Fruit fly (Drosophila melanogaster): ENCODE measurements around the gene SCCRO.

The SCCRO gene

DNA sequence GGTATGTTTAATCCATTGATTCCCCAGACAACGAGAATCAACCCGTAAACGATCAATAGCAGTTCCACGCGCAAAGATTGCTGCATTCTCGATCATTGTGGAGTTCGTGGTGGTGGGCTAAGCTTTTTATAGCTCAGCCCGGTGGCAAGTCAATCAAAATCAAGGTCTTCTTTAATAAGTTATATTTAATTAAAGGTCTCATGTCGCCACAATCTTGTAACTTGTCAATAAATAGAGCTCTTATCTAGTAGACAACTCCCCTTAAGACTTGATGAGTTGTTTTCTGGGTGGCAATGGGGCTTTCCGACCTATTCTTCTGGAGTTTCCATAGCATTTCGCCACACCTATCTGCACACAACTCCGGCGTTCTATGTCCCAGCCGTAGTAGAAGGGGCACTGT is 35.1 kb upstream of the SCCRO start, which contains the start of gene CG42728:
Gene CG42728, minus strand, starts transcription at position 101 of the 400 bp plus-strand sequence.
- TF ChIP-seq CG17801 (GFP tag; optimal IDR thresholded peaks at IDR 0.05; ENCODE audit: partially characterized antibody): no peak

DNA sequence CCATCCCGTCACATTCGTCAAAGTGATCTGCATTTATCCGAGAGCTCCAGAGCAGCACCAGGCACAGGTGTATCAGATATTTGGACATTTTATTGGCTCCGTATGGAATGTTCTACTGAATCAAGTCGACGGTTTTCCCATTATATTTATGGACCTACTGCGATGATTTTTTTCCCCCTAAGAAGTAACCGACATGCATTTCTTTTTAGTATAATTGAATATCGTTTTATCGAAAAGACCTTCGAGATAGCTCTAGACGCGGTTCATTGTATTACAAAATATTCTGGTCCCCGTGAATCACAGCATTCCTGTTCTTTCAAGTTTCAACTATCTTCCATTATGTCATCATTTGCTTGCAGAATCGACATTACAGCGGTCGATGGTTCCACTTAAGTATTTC is 34.1 kb upstream of the SCCRO start, which contains the start of gene obst-H:
Gene obst-H, minus strand, starts transcription at position 101 of the 400 bp plus-strand sequence.
- no peak for TF ChIP-seq CG17801 (GFP tag; optimal IDR thresholded peaks at IDR 0.05; ENCODE audit: partially characterized antibody)

DNA sequence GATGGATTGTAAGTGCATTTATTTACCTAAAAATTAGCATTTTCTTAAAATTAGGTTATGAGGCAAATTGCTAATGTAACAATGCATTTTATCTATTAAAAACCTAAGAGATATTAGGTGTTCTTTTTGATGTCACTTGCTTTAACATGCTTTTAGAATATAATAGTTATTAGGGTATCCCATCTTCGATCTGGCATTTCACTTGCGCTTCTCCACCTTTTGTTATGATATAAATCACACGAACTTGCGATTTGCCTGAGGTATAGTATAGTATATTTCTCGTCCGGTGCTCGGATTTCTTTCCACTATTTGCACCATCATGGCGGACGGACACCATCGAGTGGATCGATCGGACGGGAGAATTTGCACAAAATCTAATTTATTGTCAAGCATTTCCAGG is 33.2 kb upstream of the SCCRO start:
- TF ChIP-seq CG17801 (GFP tag; optimal IDR thresholded peaks at IDR 0.05; ENCODE audit: partially characterized antibody): no peak

DNA sequence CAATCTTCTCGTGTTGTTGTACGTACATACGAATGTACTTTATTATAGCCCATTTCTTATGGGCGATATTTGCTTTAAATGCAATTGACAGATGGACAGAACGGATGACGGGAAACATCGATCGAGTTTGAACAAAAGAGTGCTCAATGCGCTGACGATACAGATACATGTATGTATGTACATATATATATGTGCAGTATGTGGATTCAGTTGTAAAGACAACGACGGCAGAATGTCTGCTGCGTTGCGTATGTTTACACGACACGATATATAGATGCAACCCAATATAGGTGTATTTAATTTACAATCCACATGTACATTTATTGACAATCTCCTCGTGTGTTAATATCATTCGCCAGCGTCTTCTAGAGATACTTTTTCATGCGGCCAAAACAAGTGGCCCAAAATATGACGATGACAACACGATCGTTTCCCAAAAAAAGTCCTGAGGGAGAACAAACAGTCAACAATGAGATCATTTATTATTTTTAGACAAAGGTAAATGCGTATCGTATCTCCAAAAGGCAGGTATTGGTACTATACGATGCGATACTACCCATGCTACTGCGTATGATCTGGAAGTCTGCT is 32.5 kb upstream of the SCCRO start:
- no peak for TF ChIP-seq CG17801 (GFP tag; optimal IDR thresholded peaks at IDR 0.05; ENCODE audit: partially characterized antibody)

- no peak for TF ChIP-seq CG17801 (GFP tag; optimal IDR thresholded peaks at IDR 0.05; ENCODE audit: partially characterized antibody)
These were observed 31.6 kb upstream of the SCCRO start, which contains the start of gene CG43248 for dm6 chr3L:15531423-15532325. Gene CG43248, minus strand, starts transcription at chr3L:15531473.

dm6 chr3L:15532368-15533030 is 30.7 kb upstream of the SCCRO start:
- TF ChIP-seq CG17801 (GFP tag; optimal IDR thresholded peaks at IDR 0.05; ENCODE audit: partially characterized antibody): no peak

- TF ChIP-seq CG17801 (GFP tag; optimal IDR thresholded peaks at IDR 0.05; ENCODE audit: partially characterized antibody): no peak
These were observed 29.7 kb upstream of the SCCRO start for dm6 chr3L:15533402-15534129.

- TF ChIP-seq CG17801 (GFP tag; optimal IDR thresholded peaks at IDR 0.05; ENCODE audit: partially characterized antibody): no peak
These were observed 28.7 kb upstream of the SCCRO start for dm6 chr3L:15534274-15535227.

DNA sequence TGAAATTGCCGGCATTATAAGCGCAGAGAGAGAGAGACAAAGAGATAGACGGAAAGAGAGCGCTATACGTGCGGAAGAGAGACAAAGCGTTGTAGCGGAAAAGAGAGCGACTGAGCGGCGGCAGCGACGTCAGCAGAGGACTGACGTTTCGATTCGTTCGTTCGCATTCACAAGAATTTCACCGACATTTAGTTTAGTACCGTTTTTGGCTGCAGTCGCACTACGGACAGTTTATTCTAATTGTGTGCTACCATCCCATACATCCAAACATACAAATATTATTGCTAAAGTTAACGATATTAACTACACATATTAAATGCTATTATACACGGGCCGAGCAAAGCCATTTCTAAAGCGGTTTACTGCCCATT is 28.0 kb upstream of the SCCRO start, which contains the start of gene CrebA:
Gene CrebA, plus strand, starts transcription at position 168 of the 371 bp plus-strand sequence.
- TF ChIP-seq CG17801 (GFP tag; optimal IDR thresholded peaks at IDR 0.05; ENCODE audit: partially characterized antibody): peak; percentile 1

dm6 chr3L:15535800-15536225 is 27.4 kb upstream of the SCCRO start:
- TF ChIP-seq CG17801 (GFP tag; optimal IDR thresholded peaks at IDR 0.05; ENCODE audit: partially characterized antibody): no peak

dm6 chr3L:15536550-15536949 is 26.7 kb upstream of the SCCRO start:
- no peak for TF ChIP-seq CG17801 (GFP tag; optimal IDR thresholded peaks at IDR 0.05; ENCODE audit: partially characterized antibody)

DNA sequence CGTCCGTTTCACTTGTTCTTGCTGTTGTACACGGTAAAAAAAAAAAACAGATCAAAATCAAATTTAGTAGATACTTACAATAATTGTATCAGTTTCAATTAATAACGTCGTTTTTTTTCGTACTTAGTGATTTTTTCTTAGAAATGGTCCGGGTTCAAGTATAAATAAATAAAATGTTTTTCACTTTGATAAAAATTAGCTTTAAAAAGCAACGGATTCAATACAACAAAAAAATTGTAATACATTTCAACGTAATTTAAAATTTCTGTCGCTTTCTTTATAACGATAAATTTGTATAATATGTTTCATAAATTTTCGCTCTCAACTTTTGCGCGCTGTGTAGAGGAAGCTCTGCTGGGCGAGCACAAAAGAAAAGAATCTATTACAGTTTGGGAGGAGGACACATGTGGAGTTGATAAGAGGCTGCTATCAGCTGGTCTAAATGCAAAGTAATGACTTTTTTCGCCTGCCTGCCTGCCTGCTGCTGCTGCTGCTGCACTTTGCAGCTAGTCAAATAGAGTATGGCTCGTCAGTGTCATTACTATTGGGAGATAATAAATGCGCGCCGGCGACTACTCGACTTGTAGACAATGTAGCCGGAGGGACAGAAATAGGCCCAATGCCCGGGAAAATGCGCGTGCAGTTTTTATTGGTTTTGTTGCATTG is 25.2 kb upstream of the SCCRO start:
- TF ChIP-seq CG17801 (GFP tag; optimal IDR thresholded peaks at IDR 0.05; ENCODE audit: partially characterized antibody): no peak
